Fruit fly (Drosophila melanogaster) whole organism, embryonic: Measurements from ENCODE around the gene PGRP-LA.
A peak's percentile ranks its signal among the peaks of the same experiment; 100 is the strongest.

Experiments
- BtbVII ChIP-seq: fragments of 200-800 bp; sonication (Bioruptor generic); optimal IDR thresholded peaks from 3 replicates; lab custom pipeline; 2017; ENCODE audit warnings: missing biosample characterization, mild to moderate bottlenecking, missing genetic modification characterization
- CG11093 ChIP-seq: fragments of 200-800 bp; sonication (Bioruptor generic); IDR thresholded peaks from 3 replicates; pipeline ENCODE4 v1.3.6; 2022; ENCODE audit warnings: missing biosample characterization, missing genetic modification characterization
- CG11247 ChIP-seq: fragments of 200-800 bp; sonication (Bioruptor generic); IDR thresholded peaks from 2 replicates; pipeline ENCODE4 v1.3.6; 2022; ENCODE audit warnings: missing biosample characterization, missing genetic modification characterization
- CG11695 ChIP-seq: fragments of 200-800 bp; sonication (Bioruptor generic); IDR thresholded peaks from 3 replicates; pipeline ENCODE4 v1.3.6; 2022; ENCODE audit warnings: missing biosample characterization, missing genetic modification characterization
- CG12391 ChIP-seq: fragments of 200-800 bp; sonication (Bioruptor generic); optimal IDR thresholded peaks from 3 replicates; lab custom pipeline; 2018; ENCODE audit warnings: missing biosample characterization, mild to moderate bottlenecking, missing genetic modification characterization, moderate library complexity
- CG13287 ChIP-seq: fragments of 200-800 bp; sonication (Bioruptor generic); IDR thresholded peaks from 2 replicates; pipeline ENCODE4 v1.3.6; 2022; ENCODE audit warnings: missing biosample characterization, missing genetic modification characterization; ENCODE audit not compliant: partially characterized antibody
- CG13296 ChIP-seq: fragments of 200-800 bp; sonication (Bioruptor generic); optimal IDR thresholded peaks from 3 replicates; lab custom pipeline; 2018; ENCODE audit warnings: missing biosample characterization, mild to moderate bottlenecking, missing genetic modification characterization
- CG13624 ChIP-seq: fragments of 200-800 bp; sonication (Bioruptor generic); optimal IDR thresholded peaks from 2 replicates; lab custom pipeline; 2016; ENCODE audit warnings: missing biosample characterization, missing genetic modification characterization
- CG17186 ChIP-seq: fragments of 200-800 bp; sonication (Bioruptor generic); optimal IDR thresholded peaks from 3 replicates; lab custom pipeline; 2017; ENCODE audit warnings: missing biosample characterization, missing genetic modification reagents, missing genetic modification characterization
- CG17385 ChIP-seq: fragments of 200-800 bp; sonication (Bioruptor generic); optimal IDR thresholded peaks from 3 replicates; lab custom pipeline; 2018; ENCODE audit warnings: missing biosample characterization, mild to moderate bottlenecking, missing genetic modification characterization
- CG1792 ChIP-seq: fragments of 200-800 bp; sonication (Bioruptor generic); optimal IDR thresholded peaks from 2 replicates; lab custom pipeline; 2016; ENCODE audit warnings: missing biosample characterization, missing genetic modification characterization
- CG2116 ChIP-seq: fragments of 200-800 bp; sonication (Bioruptor generic); optimal IDR thresholded peaks from 3 replicates; lab custom pipeline; 2018; ENCODE audit warnings: missing biosample characterization, mild to moderate bottlenecking, missing genetic modification characterization
- CG2202 ChIP-seq: fragments of 200-800 bp; sonication (Bioruptor generic); optimal IDR thresholded peaks from 2 replicates; lab custom pipeline; 2018; ENCODE audit warnings: missing biosample characterization, mild to moderate bottlenecking, missing genetic modification characterization
- CG2889 ChIP-seq: fragments of 200-800 bp; sonication (Bioruptor generic); IDR thresholded peaks from 3 replicates; pipeline ENCODE4 v1.3.6; 2022; ENCODE audit warnings: missing biosample characterization, missing genetic modification characterization
- CG31388 ChIP-seq: fragments of 200-800 bp; sonication (Bioruptor generic); optimal IDR thresholded peaks from 2 replicates; lab custom pipeline; 2016; ENCODE audit warnings: missing biosample characterization, missing genetic modification characterization
- CG3163 ChIP-seq: fragments of 200-800 bp; sonication (Bioruptor generic); optimal IDR thresholded peaks from 3 replicates; lab custom pipeline; 2016; ENCODE audit warnings: missing biosample characterization, missing genetic modification characterization
- CG34376 ChIP-seq: fragments of 200-800 bp; sonication (Bioruptor generic); optimal IDR thresholded peaks from 2 replicates; lab custom pipeline; 2018; ENCODE audit warnings: missing biosample characterization, mild to moderate bottlenecking, missing genetic modification characterization
- CG9437 ChIP-seq: fragments of 200-800 bp; sonication (Bioruptor generic); optimal IDR thresholded peaks from 2 replicates; lab custom pipeline; 2018; ENCODE audit warnings: missing biosample characterization, mild to moderate bottlenecking, missing genetic modification characterization
- CG9797 ChIP-seq: fragments of 200-800 bp; sonication (Bioruptor generic); optimal IDR thresholded peaks from 3 replicates; lab custom pipeline; 2018; ENCODE audit warnings: missing biosample characterization, mild to moderate bottlenecking, missing genetic modification characterization
- CoRest ChIP-seq: fragments of 200-800 bp; sonication (Bioruptor generic); optimal IDR thresholded peaks from 3 replicates; lab custom pipeline; 2018; ENCODE audit warnings: missing biosample characterization, mild to moderate bottlenecking, missing genetic modification characterization, moderate library complexity
- CrebB ChIP-seq: fragments of 200-800 bp; sonication (Bioruptor generic); optimal IDR thresholded peaks from 3 replicates; lab custom pipeline; 2018; ENCODE audit warnings: missing biosample characterization, mild to moderate bottlenecking, missing genetic modification characterization
- D19A ChIP-seq: fragments of 200-800 bp; optimal IDR thresholded peaks from 3 replicates; lab custom pipeline; 2019; ENCODE audit warnings: missing biosample characterization, mild to moderate bottlenecking, missing genetic modification characterization, moderate library complexity
- Deaf1 ChIP-seq: fragments of 200-800 bp; optimal IDR thresholded peaks from 3 replicates; lab custom pipeline; 2019; ENCODE audit warnings: missing biosample characterization, mild to moderate bottlenecking, missing genetic modification characterization, moderate library complexity
- Doc2 ChIP-seq: fragments of 200-800 bp; sonication (Bioruptor generic); IDR thresholded peaks from 2 replicates; pipeline ENCODE4 v1.3.6; 2022; ENCODE audit warnings: missing biosample characterization, missing genetic modification characterization
- Dp ChIP-seq: fragments of 200-800 bp; sonication (Bioruptor generic); optimal IDR thresholded peaks from 2 replicates; lab custom pipeline; 2018; ENCODE audit warnings: missing biosample characterization, mild to moderate bottlenecking, missing genetic modification characterization, moderate library complexity
- Fer3 ChIP-seq: fragments of 200-800 bp; sonication (Bioruptor generic); optimal IDR thresholded peaks from 2 replicates; lab custom pipeline; 2018; ENCODE audit warnings: missing biosample characterization, mild to moderate bottlenecking, missing genetic modification characterization, moderate library complexity
- H15 ChIP-seq: fragments of 200-800 bp; sonication (Bioruptor generic); IDR thresholded peaks from 3 replicates; pipeline ENCODE4 v1.3.6; 2022; ENCODE audit warnings: missing biosample characterization, missing genetic modification characterization
- HmgZ ChIP-seq: fragments of 200-800 bp; sonication (Bioruptor generic); optimal IDR thresholded peaks from 2 replicates; lab custom pipeline; 2018; ENCODE audit warnings: missing biosample characterization, mild to moderate bottlenecking, missing genetic modification characterization
- Hmx ChIP-seq: fragments of 200-800 bp; sonication (Bioruptor generic); optimal IDR thresholded peaks from 2 replicates; lab custom pipeline; 2016; ENCODE audit warnings: missing biosample characterization, missing genetic modification characterization
- Lim3 ChIP-seq: fragments of 200-800 bp; sonication (Bioruptor generic); IDR thresholded peaks from 2 replicates; pipeline ENCODE4 v1.3.6; 2022; ENCODE audit warnings: missing biosample characterization, missing genetic modification characterization
- Nf-YB ChIP-seq: fragments of 200-800 bp; sonication (Bioruptor generic); optimal IDR thresholded peaks from 3 replicates; lab custom pipeline; 2019; ENCODE audit warnings: missing biosample characterization, mild to moderate bottlenecking, missing genetic modification characterization, moderate library complexity
- Oaz ChIP-seq: fragments of 200-800 bp; sonication (Bioruptor generic); IDR thresholded peaks from 2 replicates; pipeline ENCODE4 v1.3.6; 2022; ENCODE audit warnings: missing biosample characterization, missing genetic modification characterization
- Sry-δ ChIP-seq: fragments of 200-800 bp; sonication (Bioruptor generic); optimal IDR thresholded peaks from 2 replicates; lab custom pipeline; 2016; ENCODE audit warnings: missing biosample characterization, missing genetic modification characterization
- ap ChIP-seq: fragments of 200-800 bp; sonication (Bioruptor generic); IDR thresholded peaks from 2 replicates; pipeline ENCODE4 v1.3.6; 2022; ENCODE audit warnings: missing biosample characterization, missing genetic modification characterization
- ash1 ChIP-seq: fragments of 200-800 bp; sonication (Bioruptor generic); optimal IDR thresholded peaks from 2 replicates; lab custom pipeline; 2018; ENCODE audit warnings: missing biosample characterization, mild to moderate bottlenecking, missing genetic modification characterization
- cg ChIP-seq: fragments of 200-800 bp; sonication (Bioruptor generic); optimal IDR thresholded peaks from 3 replicates; lab custom pipeline; 2019; ENCODE audit warnings: missing biosample characterization, mild to moderate bottlenecking, missing genetic modification characterization, moderate library complexity
- chn ChIP-seq: fragments of 200-800 bp; sonication (Bioruptor generic); optimal IDR thresholded peaks from 2 replicates; lab custom pipeline; 2016; ENCODE audit warnings: missing biosample characterization, missing genetic modification characterization
- fd64A ChIP-seq: fragments of 200-800 bp; sonication (Bioruptor generic); optimal IDR thresholded peaks from 3 replicates; lab custom pipeline; 2018; ENCODE audit warnings: missing biosample characterization, mild to moderate bottlenecking, missing genetic modification characterization
- gcm ChIP-seq: fragments of 200-800 bp; sonication (Bioruptor generic); optimal IDR thresholded peaks from 2 replicates; lab custom pipeline; 2019; ENCODE audit warnings: missing biosample characterization, mild to moderate bottlenecking, missing genetic modification characterization, moderate library complexity
- grn ChIP-seq: fragments of 200-800 bp; sonication (Bioruptor generic); optimal IDR thresholded peaks from 3 replicates; lab custom pipeline; 2017; ENCODE audit warnings: missing biosample characterization, missing genetic modification characterization
- mam ChIP-seq: fragments of 200-800 bp; sonication (Bioruptor generic); optimal IDR thresholded peaks from 3 replicates; lab custom pipeline; 2016; ENCODE audit warnings: missing biosample characterization, missing genetic modification characterization
- mirr ChIP-seq: fragments of 200-800 bp; sonication (Bioruptor generic); optimal IDR thresholded peaks from 3 replicates; lab custom pipeline; 2018; ENCODE audit warnings: missing biosample characterization, mild to moderate bottlenecking, missing genetic modification characterization
- nom ChIP-seq: fragments of 200-800 bp; sonication (Bioruptor generic); optimal IDR thresholded peaks from 2 replicates; lab custom pipeline; 2017; ENCODE audit warnings: missing biosample characterization, missing genetic modification characterization, mild to moderate bottlenecking, moderate library complexity, missing genetic modification reagents
- odd ChIP-seq: fragments of 200-800 bp; sonication (Bioruptor generic); optimal IDR thresholded peaks from 2 replicates; lab custom pipeline; 2017; ENCODE audit warnings: missing biosample characterization, mild to moderate bottlenecking, missing genetic modification characterization
- pnt ChIP-seq: fragments of 200-800 bp; sonication (Bioruptor generic); optimal IDR thresholded peaks from 3 replicates; lab custom pipeline; 2016; ENCODE audit warnings: missing biosample characterization, missing genetic modification characterization
- sens ChIP-seq: fragments of 200-800 bp; sonication (Bioruptor generic); peaks from one replicate; lab custom pipeline; 2016; ENCODE audit warnings: missing biosample characterization, missing genetic modification characterization
- sim ChIP-seq: fragments of 200-800 bp; sonication (Bioruptor generic); IDR thresholded peaks from 2 replicates; pipeline ENCODE4 v1.3.6; 2022; ENCODE audit warnings: missing biosample characterization, missing genetic modification characterization
- sug ChIP-seq: fragments of 200-800 bp; optimal IDR thresholded peaks from 2 replicates; lab custom pipeline; 2019; ENCODE audit warnings: missing biosample characterization, mild to moderate bottlenecking, missing genetic modification characterization, moderate library complexity
- ttk ChIP-seq: fragments of 200-800 bp; sonication (Bioruptor generic); IDR thresholded peaks from 2 replicates; pipeline ENCODE4 v2.1.2; 2022; ENCODE audit warnings: missing biosample characterization, missing genetic modification characterization
- twi ChIP-seq: fragments of 200-800 bp; optimal IDR thresholded peaks from 2 replicates; lab custom pipeline; 2019; ENCODE audit warnings: missing biosample characterization, mild to moderate bottlenecking, missing genetic modification characterization, moderate library complexity
- vvl ChIP-seq: fragments of 200-800 bp; sonication (Bioruptor generic); IDR thresholded peaks from 2 replicates; pipeline ENCODE4 v1.3.6; 2022; ENCODE audit warnings: missing biosample characterization, missing genetic modification characterization

Gene PGRP-LA

DNA sequence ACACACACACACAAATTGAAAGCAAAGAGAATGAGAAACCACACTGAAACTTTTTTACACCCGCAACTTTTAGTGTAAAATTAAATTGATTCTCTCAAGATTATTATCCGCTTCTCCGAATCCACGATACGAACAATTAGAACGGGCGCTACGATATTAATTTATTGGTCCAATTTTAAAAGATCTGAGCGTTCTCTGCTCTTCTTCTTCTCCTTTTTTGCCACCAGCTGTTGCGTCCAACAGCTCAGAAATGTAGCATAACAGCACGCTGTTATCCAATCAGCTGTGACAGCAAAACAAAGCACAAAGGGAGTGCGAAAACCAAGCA, 24.5 kb downstream of the PGRP-LA start, which contains the start of the genes UGP and Svip (continued):
- TF ChIP-seq CG2202 (tag; lab: Kevin White, UChicago) (no peak), CG2889 (GFP tag; lab: Robert Waterston, UW) (no peak), CG34376 (GFP tag; lab: Kevin White, UChicago) (no peak), mam (no peak), D19A (tag; lab: Kevin White, UChicago) (no peak), Deaf1 (no peak), CG13296 (GFP tag; lab: Kevin White, UChicago) (peak; percentile 4), CG11093 (GFP tag; lab: Robert Waterston, UW) (no peak), CG11695 (GFP tag; lab: Robert Waterston, UW) (0 out of 3 replicates have a peak, but pooled peaks have one; percentile 21), Oaz (no peak), CG17385 (GFP tag; lab: Kevin White, UChicago) (peak; percentile 97), CG11247 (no peak), CG3163 (GFP tag; lab: Kevin White, UChicago) (no peak), Dp (GFP tag; lab: Kevin White, UChicago) (peak; percentile 21), CG13624 (GFP tag; lab: Kevin White, UChicago) (no peak), Lim3 (GFP tag; lab: Robert Waterston, UW) (no peak)

DNA sequence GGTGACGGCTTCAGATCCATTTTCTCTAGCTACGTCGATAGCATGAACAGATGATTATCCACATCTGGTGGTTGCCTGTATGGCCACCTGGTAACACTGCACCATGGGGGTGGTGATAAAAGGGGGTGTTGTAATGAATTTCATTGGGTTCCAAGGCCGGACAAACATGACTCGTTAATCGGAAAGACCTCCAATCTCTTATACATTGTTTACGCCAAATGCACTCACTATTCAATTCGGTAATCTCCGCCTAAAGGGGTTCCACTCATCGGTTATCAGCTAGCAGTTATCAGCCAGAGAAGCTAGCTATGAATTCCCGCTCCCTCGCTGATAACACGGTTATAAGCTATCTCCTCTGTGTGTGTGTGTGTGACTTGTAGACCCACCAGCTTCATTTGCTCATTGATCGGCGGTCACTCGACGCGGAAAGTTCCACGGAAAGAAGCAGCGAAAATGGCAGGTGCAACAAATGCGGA, 26.1 kb downstream of the PGRP-LA start, which contains the start of gene Pdxk:
Pdxk (plus strand) TSS at position 100 of the 476 bp plus-strand sequence.
- TF ChIP-seq sug (peak; percentile 94), Hmx (GFP tag; lab: Kevin White, UChicago) (no peak), cg (GFP tag; lab: Kevin White, UChicago) (peak; percentile 74), CG9797 (peak; percentile 49), CG1792 (GFP tag; lab: Kevin White, UChicago) (no peak), grn (GFP tag; lab: Kevin White, UChicago) (peak; percentile 71), BtbVII (peak; percentile 24), HmgZ (tag; lab: Kevin White, UChicago) (peak; percentile 53), CG17186 (GFP tag; lab: Kevin White, UChicago) (peak; percentile 68), odd (GFP tag; lab: Kevin White, UChicago) (peak; percentile 53), gcm (GFP tag; lab: Kevin White, UChicago) (peak; percentile 35), CG9437 (GFP tag; lab: Kevin White, UChicago) (peak; percentile 47), ttk (peak; percentile 39; the same call in 1 of the 2 replicates), CoRest (peak; percentile 12), CG31388 (GFP tag; lab: Kevin White, UChicago) (no peak), twi (tag; lab: Kevin White, UChicago) (peak; percentile 40), CrebB (tag; lab: Kevin White, UChicago) (peak; percentile 45), CG12391 (tag; lab: Kevin White, UChicago) (peak; percentile 31), Fer3 (peak; percentile 22), Doc2 (GFP tag; lab: Robert Waterston, UW) (no peak), fd64A (GFP tag; lab: Kevin White, UChicago) (peak; percentile 40), Sry-δ (peak; percentile 72), sens (GFP tag; lab: Kevin White, UChicago) (peak; percentile 58), Nf-YB (peak; percentile 47), pnt (no peak), vvl (GFP tag; lab: Robert Waterston, UW) (peak; percentile 46), ash1 (GFP tag; lab: Kevin White, UChicago) (no peak), H15 (GFP tag; lab: Robert Waterston, UW) (no peak), sim (GFP tag; lab: Robert Waterston, UW) (no peak), nom (peak; percentile 59), CG13287 (GFP tag; lab: Robert Waterston, UW) (peak; percentile 48), CG2116 (GFP tag; lab: Kevin White, UChicago) (peak; percentile 35), mirr (GFP tag; lab: Kevin White, UChicago) (peak; percentile 96), ap (GFP tag; lab: Robert Waterston, UW) (no peak), chn (GFP tag; lab: Kevin White, UChicago) (peak; percentile 59)
